Worm (Caenorhabditis elegans): Measurements from ENCODE around the gene vab-3.

- TF ChIP-seq ceh-91 (GFP tag; IDR thresholded peaks at IDR 0.05) (no peak), ceh-58 (GFP tag; IDR thresholded peaks at IDR 0.05) (no peak), snpc-4 (GFP tag; optimal IDR thresholded peaks at IDR 0.05) (no peak), snpc-4 (tag; optimal IDR thresholded peaks at IDR 0.05) (no peak), Y53G8AR.9 (GFP tag; conservative IDR thresholded peaks at IDR 0.05) (no peak), pha-4 (tag; optimal IDR thresholded peaks at IDR 0.05) (no peak), dpff-1 (tag; optimal IDR thresholded peaks at IDR 0.05) (no peak), efl-1 (GFP tag; optimal IDR thresholded peaks at IDR 0.05) (no peak), athp-1 (tag; optimal IDR thresholded peaks at IDR 0.05) (no peak), aptf-2 (GFP tag; conservative IDR thresholded peaks at IDR 0.05) (no peak), lin-35 (GFP tag; optimal IDR thresholded peaks at IDR 0.05) (no peak), nfya-1 (tag; optimal IDR thresholded peaks at IDR 0.05; ENCODE audit: borderline replicate concordance, insufficient read depth) (no peak), gei-17 (GFP tag; optimal IDR thresholded peaks at IDR 0.05) (no peak)
Observed at ce11 chrX:10491044-10491443, 8.6 kb upstream of the vab-3 start, which contains the start of gene C33D3.5.

Measured in whole organism, young adult.